Worm (Caenorhabditis elegans) whole organism, L2 larva: ENCODE results near the gene Y51H4A.5.
"Not testable (repeated sequence)": the region's sequence is repeated elsewhere in the genome, so short reads cannot be mapped to it uniquely, and the experiment has no call there.

ENCODE experiments used
- C34F6.9 ChIP-seq: fragments of 150-350 bp; optimal IDR thresholded peaks from 2 replicates; lab custom pipeline; 2014; ENCODE audit warnings: missing biosample characterization, missing genetic modification characterization
- F13H6.1 ChIP-seq: sonication (generic microtip); optimal IDR thresholded peaks from 2 replicates; lab custom pipeline; 2016; ENCODE audit warnings: missing genetic modification characterization, missing compliant biosample characterization
- R02D3.7 ChIP-seq: fragments of 150-350 bp; optimal IDR thresholded peaks from 2 replicates; lab custom pipeline; 2014; ENCODE audit warnings: missing biosample characterization, missing genetic modification characterization
- Y55F3AM.14 ChIP-seq: fragments of 200-800 bp; sonication (Bioruptor generic); optimal IDR thresholded peaks from 2 replicates; lab custom pipeline; 2018; ENCODE audit warnings: mild to moderate bottlenecking, missing genetic modification characterization, missing compliant biosample characterization
- ZK546.5 ChIP-seq: sonication (generic microtip); optimal IDR thresholded peaks from 2 replicates; lab custom pipeline; 2017; ENCODE audit warnings: missing biosample characterization, missing genetic modification characterization
- ama-1 ChIP-seq: fragments of 150-350 bp; optimal IDR thresholded peaks from 2 replicates; lab custom pipeline; 2018; ENCODE audit warnings: inconsistent platforms
- blmp-1 ChIP-seq: sonication (generic microtip); optimal IDR thresholded peaks from 2 replicates; lab custom pipeline; 2017; ENCODE audit warnings: missing genetic modification characterization, mild to moderate bottlenecking, missing compliant biosample characterization, antibody characterized with exemption, moderate library complexity; ENCODE audit not compliant: insufficient read depth
- egl-27 ChIP-seq: sonication (generic microtip); optimal IDR thresholded peaks from 3 replicates; lab custom pipeline; 2017; ENCODE audit warnings: missing biosample characterization, missing genetic modification reagents, missing genetic modification characterization
- elt-1 ChIP-seq: fragments of 150-350 bp; optimal IDR thresholded peaks from 2 replicates; lab custom pipeline; 2014; ENCODE audit warnings: missing biosample characterization, missing genetic modification characterization
- fos-1 ChIP-seq: fragments of 150-350 bp; optimal IDR thresholded peaks from 2 replicates; lab custom pipeline; 2014; ENCODE audit warnings: missing biosample characterization, missing genetic modification characterization
- gmeb-1 ChIP-seq: fragments of 150-350 bp; optimal IDR thresholded peaks from 2 replicates; lab custom pipeline; 2014; ENCODE audit warnings: missing biosample characterization, missing genetic modification characterization
- lsy-2 ChIP-seq, 2 experiments: fragments of 150-350 bp in 1 of 2; sonication (generic microtip) in 1 of 2; optimal IDR thresholded peaks; 2 replicates each; lab custom pipeline; 2014 to 2017; ENCODE audit warnings: missing biosample characterization in 2 of 2, missing genetic modification characterization in 2 of 2
- mab-5 ChIP-seq: fragments of 150-350 bp; optimal IDR thresholded peaks from 2 replicates; lab custom pipeline; 2014; ENCODE audit warnings: missing biosample characterization, missing genetic modification characterization
- mbf-1 ChIP-seq: sonication (generic microtip); optimal IDR thresholded peaks from 2 replicates; lab custom pipeline; 2017; ENCODE audit warnings: missing biosample characterization, missing genetic modification characterization
- mdl-1 ChIP-seq, 2 experiments: fragments of 150-350 bp in 1 of 2; sonication (generic microtip) in 1 of 2; optimal IDR thresholded peaks; 2 replicates each; lab custom pipeline; 2017; ENCODE audit warnings: missing biosample characterization in 2 of 2, missing genetic modification characterization in 2 of 2
- nhr-11 ChIP-seq: fragments of 150-350 bp; optimal IDR thresholded peaks from 2 replicates; lab custom pipeline; 2014; ENCODE audit warnings: missing biosample characterization, missing genetic modification characterization
- nhr-12 ChIP-seq: fragments of 150-350 bp; optimal IDR thresholded peaks from 2 replicates; lab custom pipeline; 2014; ENCODE audit warnings: missing biosample characterization, missing genetic modification characterization
- nhr-129 ChIP-seq: fragments of 150-350 bp; optimal IDR thresholded peaks from 2 replicates; lab custom pipeline; 2014; ENCODE audit warnings: missing biosample characterization, missing genetic modification characterization
- nhr-21 ChIP-seq: fragments of 150-350 bp; optimal IDR thresholded peaks from 2 replicates; lab custom pipeline; 2014; ENCODE audit warnings: missing biosample characterization, missing genetic modification characterization
- nhr-25 ChIP-seq: fragments of 150-350 bp; sonication (generic microtip); optimal IDR thresholded peaks from 3 replicates; lab custom pipeline; 2014; ENCODE audit warnings: missing biosample characterization, missing genetic modification characterization
- nhr-77 ChIP-seq: fragments of 150-350 bp; optimal IDR thresholded peaks from 2 replicates; lab custom pipeline; 2014; ENCODE audit warnings: missing biosample characterization, missing genetic modification characterization
- peb-1 ChIP-seq: fragments of 150-350 bp; optimal IDR thresholded peaks from 2 replicates; lab custom pipeline; 2014; ENCODE audit warnings: missing biosample characterization, missing genetic modification characterization
- sem-4 ChIP-seq: fragments of 150-350 bp; optimal IDR thresholded peaks from 2 replicates; lab custom pipeline; 2014; ENCODE audit warnings: missing biosample characterization, missing genetic modification reagents, missing genetic modification characterization
- skn-1 ChIP-seq: sonication (generic microtip); optimal IDR thresholded peaks from 2 replicates; lab custom pipeline; 2017; ENCODE audit warnings: missing biosample characterization, missing genetic modification characterization
- sma-3 ChIP-seq: sonication (generic microtip); optimal IDR thresholded peaks from 2 replicates; lab custom pipeline; 2016; ENCODE audit warnings: missing genetic modification reagents, missing genetic modification characterization, missing compliant biosample characterization
- unc-55 ChIP-seq: fragments of 150-350 bp; sonication (generic microtip); optimal IDR thresholded peaks from 3 replicates; lab custom pipeline; 2014; ENCODE audit warnings: missing biosample characterization, missing genetic modification reagents, missing genetic modification characterization
- unc-62 ChIP-seq: fragments of 150-350 bp; optimal IDR thresholded peaks from 2 replicates; lab custom pipeline; 2014; ENCODE audit warnings: missing biosample characterization, missing genetic modification reagents, missing genetic modification characterization
- zag-1 ChIP-seq: fragments of 150-350 bp; optimal IDR thresholded peaks from 2 replicates; lab custom pipeline; 2014; ENCODE audit warnings: missing biosample characterization, missing genetic modification characterization
- ztf-1 ChIP-seq: fragments of 200-800 bp; sonication (Bioruptor generic); conservative IDR thresholded peaks from 2 replicates; pipeline ENCODE4 v1.3.6; 2022; ENCODE audit warnings: missing genetic modification characterization, missing compliant biosample characterization

The Y51H4A.5 gene

ce11 chrIV:16488921-16489320, 37.0 kb downstream of the Y51H4A.5 start, which contains the start of gene rho-1:
rho-1 (minus strand) TSS chrIV:16489021.
- no peak for TF ChIP-seq nhr-77 (tag; lab: Kevin White, UChicago)
- no peak for TF ChIP-seq peb-1 (tag; lab: Kevin White, UChicago)
- no peak for TF ChIP-seq nhr-12
- no peak for TF ChIP-seq lsy-2 (tag; optimal IDR thresholded peaks at IDR 0.05; lab: Kevin White, UChicago)
- no peak for TF ChIP-seq egl-27 (tag; lab: Kevin White, UChicago)
- TF ChIP-seq nhr-11 (tag; lab: Kevin White, UChicago), result no peak
- no peak for TF ChIP-seq fos-1
- TF ChIP-seq mbf-1, result no peak
- TF ChIP-seq unc-62 (GFP tag; lab: Kevin White, UChicago), result no peak
- no peak for TF ChIP-seq C34F6.9 (tag; lab: Kevin White, UChicago)
- no peak for TF ChIP-seq nhr-129 (tag; lab: Kevin White, UChicago)
- TF ChIP-seq F13H6.1 (tag; lab: Kevin White, UChicago), result no peak

ce11 chrIV:16483273-16484204, 42.4 kb downstream of the Y51H4A.5 start:
- TF ChIP-seq mab-5 (tag; lab: Kevin White, UChicago), result no peak

DNA sequence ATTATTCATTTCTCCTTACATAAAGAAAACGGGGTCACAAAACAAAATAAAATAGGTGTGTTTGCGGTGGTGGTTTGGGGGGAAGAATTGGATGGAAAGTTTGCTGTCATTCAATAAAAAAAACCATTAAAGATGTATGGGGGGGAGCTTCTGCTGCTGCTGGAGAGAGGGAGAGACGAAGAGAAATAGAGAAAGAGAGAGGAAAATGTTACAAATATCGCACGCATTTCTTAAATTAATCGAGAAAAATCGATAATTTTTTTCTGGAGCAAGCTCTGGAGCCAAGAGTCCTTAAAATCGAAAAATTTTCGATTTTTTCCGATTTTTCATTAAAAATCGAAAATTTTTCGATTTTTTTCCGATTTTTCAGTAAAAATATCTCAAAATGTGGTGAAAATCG, 43.1 kb downstream of the Y51H4A.5 start:
- TF ChIP-seq ZK546.5 (tag; lab: Kevin White, UChicago) (no peak), ztf-1 (no peak), skn-1 (tag; lab: Kevin White, UChicago) (no peak), blmp-1 (tag; lab: Kevin White, UChicago) (no peak), nhr-77 (tag; lab: Kevin White, UChicago) (no peak), R02D3.7 (tag; lab: Kevin White, UChicago) (no peak), sem-4 (tag; lab: Kevin White, UChicago) (no peak), sma-3 (no peak), zag-1 (no peak), ama-1 (no peak)

DNA sequence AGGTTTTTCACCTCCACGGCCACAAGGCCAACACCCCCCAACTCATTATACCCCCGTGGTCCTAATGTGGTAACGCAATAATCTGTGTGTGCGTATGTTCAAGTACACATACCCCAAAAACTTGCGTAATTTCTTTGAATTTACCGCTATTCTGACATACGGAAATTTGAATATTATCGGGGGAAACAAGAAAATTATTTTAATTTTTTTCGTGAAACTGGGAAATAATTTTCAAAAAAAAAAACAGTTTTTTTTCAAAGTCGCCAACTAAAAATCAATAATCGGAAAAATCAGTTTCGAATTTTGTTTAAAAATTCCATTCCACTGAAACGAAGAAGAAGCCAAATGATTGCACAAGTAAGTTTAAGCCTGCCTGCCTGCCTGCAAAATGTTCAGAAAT, 45.0 kb downstream of the Y51H4A.5 start, which contains the start of gene Y51H4A.938:
Gene Y51H4A.938, plus strand, starts transcription at position 301 of the 400 bp plus-strand sequence.
- not testable (repeated sequence) for TF ChIP-seq ZK546.5 (tag; lab: Kevin White, UChicago); zag-1; mab-5 (tag; lab: Kevin White, UChicago)
- TF ChIP-seq, all 48 proteins: peak for 0; not testable (repeated sequence) for 48

ce11 chrIV:16477169-16477568, 48.8 kb downstream of the Y51H4A.5 start, which contains the start of gene Y51H4A.1:
Y51H4A.1 (minus strand) TSS chrIV:16477295.
- TF ChIP-seq Y55F3AM.14 (no peak), nhr-77 (tag; lab: Kevin White, UChicago) (no peak), nhr-11 (tag; lab: Kevin White, UChicago) (no peak), nhr-129 (tag; lab: Kevin White, UChicago) (no peak), lsy-2 (tag; optimal IDR thresholded peaks at IDR 0.05; lab: Kevin White, UChicago) (no peak), gmeb-1 (tag; lab: Kevin White, UChicago) (no peak), unc-55 (peak; percentile 19), nhr-25 (tag; lab: Kevin White, UChicago) (no peak), nhr-12 (no peak)

ce11 chrIV:16476081-16476480, 49.9 kb downstream of the Y51H4A.5 start:
- peak; percentile 35 for TF ChIP-seq C34F6.9 (tag; lab: Kevin White, UChicago)
- no peak for TF ChIP-seq mdl-1 (tag; optimal IDR thresholded peaks at IDR 0.05; lab: Kevin White, UChicago)
- peak; percentile 73 for TF ChIP-seq unc-55
- no peak for TF ChIP-seq nhr-21
- TF ChIP-seq nhr-129 (tag; lab: Kevin White, UChicago), result no peak
- TF ChIP-seq elt-1 (tag; lab: Kevin White, UChicago), result no peak
- TF ChIP-seq peb-1 (tag; lab: Kevin White, UChicago), result no peak
- TF ChIP-seq unc-62 (GFP tag; lab: Kevin White, UChicago), result no peak
